Worm (Caenorhabditis elegans) whole organism, L3 larva: Measurements from ENCODE around the gene rps-13.

ENCODE experiments used
- R02D3.7 ChIP-seq: fragments of 150-350 bp; optimal IDR thresholded peaks from 2 replicates; lab custom pipeline; 2014; ENCODE audit warnings: missing biosample characterization, missing genetic modification characterization
- ZK546.5 ChIP-seq: sonication (generic microtip); optimal IDR thresholded peaks from 2 replicates; lab custom pipeline; 2017; ENCODE audit warnings: missing biosample characterization, missing genetic modification characterization
- ceh-16 ChIP-seq: sonication (generic microtip); optimal IDR thresholded peaks from 2 replicates; lab custom pipeline; 2017; ENCODE audit warnings: missing biosample characterization, missing genetic modification characterization
- ceh-28 ChIP-seq: fragments of 150-350 bp; optimal IDR thresholded peaks from 2 replicates; lab custom pipeline; 2014; ENCODE audit warnings: missing biosample characterization, missing genetic modification reagents, missing genetic modification characterization
- ceh-82 ChIP-seq: fragments of 150-350 bp; optimal IDR thresholded peaks from 2 replicates; lab custom pipeline; 2014; ENCODE audit warnings: missing biosample characterization, missing genetic modification characterization
- ceh-9 ChIP-seq: sonication (generic microtip); optimal IDR thresholded peaks from 2 replicates; lab custom pipeline; 2018; ENCODE audit warnings: missing biosample characterization, missing genetic modification characterization
- daf-12 ChIP-seq: fragments of 150-350 bp; optimal IDR thresholded peaks from 2 replicates; lab custom pipeline; 2014; ENCODE audit warnings: missing biosample characterization, missing genetic modification reagents, missing genetic modification characterization
- egl-27 ChIP-seq: sonication (generic microtip); optimal IDR thresholded peaks from 4 replicates; lab custom pipeline; 2017; ENCODE audit warnings: missing biosample characterization, missing genetic modification reagents, missing genetic modification characterization
- egl-5 ChIP-seq: fragments of 150-350 bp; optimal IDR thresholded peaks from 2 replicates; lab custom pipeline; 2017; ENCODE audit warnings: missing biosample characterization, missing genetic modification reagents, missing genetic modification characterization, inconsistent platforms
- elt-2 ChIP-seq: sonication (generic microtip); optimal IDR thresholded peaks from 2 replicates; lab custom pipeline; 2016; ENCODE audit warnings: missing genetic modification reagents, mild to moderate bottlenecking, missing genetic modification characterization, missing compliant biosample characterization
- elt-3 ChIP-seq, 3 experiments: fragments of 150-350 bp in 1 of 3; sonication (generic microtip) in 2 of 3; optimal IDR thresholded peaks; 2 replicates in 2 of 3; 4 replicates in 1 of 3; lab custom pipeline; 2014 to 2017; ENCODE audit warnings: missing biosample characterization in 3 of 3, missing genetic modification characterization in 3 of 3
- eor-1 ChIP-seq, 2 experiments: fragments of 150-350 bp; optimal IDR thresholded peaks; 2 replicates each; lab custom pipeline; 2014 to 2018; ENCODE audit warnings: missing biosample characterization in 2 of 2, missing genetic modification characterization in 2 of 2
- fkh-10 ChIP-seq: sonication (generic microtip); optimal IDR thresholded peaks from 2 replicates; lab custom pipeline; 2017; ENCODE audit warnings: missing biosample characterization, missing genetic modification reagents, missing genetic modification characterization
- fkh-2 ChIP-seq: fragments of 150-350 bp; optimal IDR thresholded peaks from 2 replicates; lab custom pipeline; 2014; ENCODE audit warnings: missing biosample characterization, missing genetic modification reagents, missing genetic modification characterization
- hmg-11 ChIP-seq: sonication (generic microtip); optimal IDR thresholded peaks from 2 replicates; lab custom pipeline; 2016; ENCODE audit warnings: missing genetic modification characterization, missing compliant biosample characterization
- jun-1 ChIP-seq: fragments of 150-350 bp; optimal IDR thresholded peaks from 2 replicates; lab custom pipeline; 2014; ENCODE audit warnings: missing biosample characterization, missing genetic modification reagents, missing genetic modification characterization
- lin-15B ChIP-seq: fragments of 150-350 bp; optimal IDR thresholded peaks from 2 replicates; lab custom pipeline; 2014; ENCODE audit warnings: missing biosample characterization, missing genetic modification characterization
- lsy-12 ChIP-seq: sonication (generic microtip); optimal IDR thresholded peaks from 2 replicates; lab custom pipeline; 2016; ENCODE audit warnings: mild to moderate bottlenecking, missing genetic modification characterization, missing compliant biosample characterization
- mml-1 ChIP-seq: fragments of 150-350 bp; sonication (generic microtip); optimal IDR thresholded peaks from 3 replicates; lab custom pipeline; 2014; ENCODE audit warnings: missing biosample characterization, missing genetic modification characterization
- nhr-11 ChIP-seq: fragments of 150-350 bp; optimal IDR thresholded peaks from 2 replicates; lab custom pipeline; 2014; ENCODE audit warnings: missing biosample characterization, missing genetic modification characterization
- nhr-12 ChIP-seq: fragments of 150-350 bp; optimal IDR thresholded peaks from 2 replicates; lab custom pipeline; 2014; ENCODE audit warnings: missing biosample characterization, missing genetic modification characterization
- nhr-23 ChIP-seq: fragments of 150-350 bp; optimal IDR thresholded peaks from 2 replicates; lab custom pipeline; 2014; ENCODE audit warnings: missing biosample characterization, missing genetic modification reagents, missing genetic modification characterization
- nhr-237 ChIP-seq: fragments of 150-350 bp; optimal IDR thresholded peaks from 2 replicates; lab custom pipeline; 2014; ENCODE audit warnings: missing biosample characterization, missing genetic modification characterization
- nhr-43 ChIP-seq: sonication (generic microtip); optimal IDR thresholded peaks from 2 replicates; lab custom pipeline; 2016; ENCODE audit warnings: mild to moderate bottlenecking, missing genetic modification characterization, missing compliant biosample characterization; ENCODE audit not compliant: poor library complexity, severe bottlenecking
- nhr-76 ChIP-seq: fragments of 150-350 bp; sonication (generic microtip); optimal IDR thresholded peaks from 5 replicates; lab custom pipeline; 2014; ENCODE audit warnings: missing biosample characterization, missing genetic modification characterization
- nhr-77 ChIP-seq: fragments of 150-350 bp; optimal IDR thresholded peaks from 2 replicates; lab custom pipeline; 2014; ENCODE audit warnings: missing biosample characterization, missing genetic modification characterization
- pqm-1 ChIP-seq: fragments of 150-350 bp; optimal IDR thresholded peaks from 2 replicates; lab custom pipeline; 2017; ENCODE audit warnings: missing biosample characterization, missing genetic modification characterization, inconsistent platforms
- skn-1 ChIP-seq: fragments of 150-350 bp; optimal IDR thresholded peaks from 2 replicates; lab custom pipeline; 2014; ENCODE audit warnings: missing biosample characterization, missing genetic modification characterization
- zag-1 ChIP-seq: fragments of 150-350 bp; optimal IDR thresholded peaks from 2 replicates; lab custom pipeline; 2014; ENCODE audit warnings: missing biosample characterization, missing genetic modification characterization
- ztf-4 ChIP-seq: fragments of 150-350 bp; optimal IDR thresholded peaks from 2 replicates; lab custom pipeline; 2014; ENCODE audit warnings: missing biosample characterization, missing genetic modification characterization

Gene rps-13

ce11 chrIII:6390644-6391043 is 15.8 kb upstream of the rps-13 start, which contains the start of gene smrc-1:
Gene smrc-1, plus strand, starts transcription at chrIII:6390944.
- TF ChIP-seq fkh-2 (tag; lab: Kevin White, UChicago) (no peak), elt-3 (tag; optimal IDR thresholded peaks at IDR 0.05; lab: Kevin White, UChicago) (no peak), lsy-12 (no peak), ceh-28 (tag; lab: Kevin White, UChicago) (no peak), nhr-12 (tag; lab: Kevin White, UChicago) (no peak), egl-27 (no peak), daf-12 (tag; lab: Kevin White, UChicago) (no peak), jun-1 (no peak), R02D3.7 (tag; lab: Kevin White, UChicago) (no peak), ztf-4 (tag; lab: Kevin White, UChicago) (no peak), nhr-43 (no peak)

DNA sequence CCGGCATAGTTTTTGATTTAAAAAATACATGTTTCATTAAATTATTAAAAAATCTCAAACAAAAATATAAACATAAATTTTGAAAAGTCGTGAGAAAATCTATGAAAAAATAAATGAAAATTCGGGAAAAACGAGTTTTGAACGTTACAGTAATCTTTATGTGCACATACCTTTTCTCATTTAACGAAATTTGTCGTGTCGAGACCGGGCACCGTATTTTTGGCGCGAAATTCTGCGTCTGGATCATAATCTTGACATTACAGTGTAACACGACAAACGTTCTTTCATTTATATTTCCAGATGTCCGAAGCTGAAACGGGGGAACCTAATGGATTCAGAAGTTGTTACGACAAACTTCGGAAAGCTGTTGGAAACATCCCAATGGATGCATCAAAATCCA is 14.7 kb upstream of the rps-13 start, which contains the start of gene C16A3.2:
Gene C16A3.2 (plus strand): TSS at position 301 of the 400 bp plus-strand sequence.
- TF ChIP-seq lsy-12 (no peak), R02D3.7 (tag; lab: Kevin White, UChicago) (no peak), jun-1 (no peak), mml-1 (tag; lab: Kevin White, UChicago) (no peak), hmg-11 (tag; lab: Kevin White, UChicago) (no peak)

DNA sequence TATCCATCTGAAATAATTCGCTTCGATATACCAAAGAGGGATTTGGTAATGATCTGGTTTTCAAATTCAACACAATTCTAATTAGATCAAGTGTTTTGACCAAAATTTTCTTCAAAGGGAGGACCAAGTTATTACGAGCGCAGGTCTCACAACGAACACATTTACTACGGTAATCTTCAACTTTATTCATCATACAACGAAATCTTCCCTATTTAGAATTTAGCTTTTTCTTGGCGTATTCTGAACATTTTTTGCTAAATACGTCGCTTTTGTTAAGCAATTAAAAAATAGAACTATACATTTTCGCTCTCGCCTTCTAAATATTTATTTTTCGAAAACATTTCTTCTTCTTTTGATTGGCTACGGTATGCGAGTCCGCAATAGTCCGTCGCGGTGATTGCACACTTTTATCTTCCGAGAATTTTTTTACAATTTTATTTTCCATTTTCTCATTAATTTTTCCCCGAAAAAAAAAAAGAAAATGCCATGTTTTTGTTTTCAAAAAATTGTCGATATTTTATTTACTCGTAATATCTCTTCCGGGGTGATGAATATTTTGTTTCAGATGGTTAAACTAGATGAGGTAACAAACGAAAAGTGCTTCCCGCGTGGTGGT is 8.3 kb upstream of the rps-13 start, which contains the start of gene let-716:
Gene let-716 (plus strand): TSS at position 566 of the 616 bp plus-strand sequence.
- TF ChIP-seq nhr-76 (tag; lab: Kevin White, UChicago) = no peak
- TF ChIP-seq R02D3.7 (tag; lab: Kevin White, UChicago) = no peak
- TF ChIP-seq nhr-23 (tag; lab: Kevin White, UChicago) = peak; percentile 22
- TF ChIP-seq elt-2 (tag; lab: Kevin White, UChicago) = peak; percentile 7
- peak; percentile 24 for TF ChIP-seq lin-15B (tag; lab: Kevin White, UChicago)
- TF ChIP-seq daf-12 (tag; lab: Kevin White, UChicago) = no peak
- TF ChIP-seq, all 47 proteins: peak for 3

DNA sequence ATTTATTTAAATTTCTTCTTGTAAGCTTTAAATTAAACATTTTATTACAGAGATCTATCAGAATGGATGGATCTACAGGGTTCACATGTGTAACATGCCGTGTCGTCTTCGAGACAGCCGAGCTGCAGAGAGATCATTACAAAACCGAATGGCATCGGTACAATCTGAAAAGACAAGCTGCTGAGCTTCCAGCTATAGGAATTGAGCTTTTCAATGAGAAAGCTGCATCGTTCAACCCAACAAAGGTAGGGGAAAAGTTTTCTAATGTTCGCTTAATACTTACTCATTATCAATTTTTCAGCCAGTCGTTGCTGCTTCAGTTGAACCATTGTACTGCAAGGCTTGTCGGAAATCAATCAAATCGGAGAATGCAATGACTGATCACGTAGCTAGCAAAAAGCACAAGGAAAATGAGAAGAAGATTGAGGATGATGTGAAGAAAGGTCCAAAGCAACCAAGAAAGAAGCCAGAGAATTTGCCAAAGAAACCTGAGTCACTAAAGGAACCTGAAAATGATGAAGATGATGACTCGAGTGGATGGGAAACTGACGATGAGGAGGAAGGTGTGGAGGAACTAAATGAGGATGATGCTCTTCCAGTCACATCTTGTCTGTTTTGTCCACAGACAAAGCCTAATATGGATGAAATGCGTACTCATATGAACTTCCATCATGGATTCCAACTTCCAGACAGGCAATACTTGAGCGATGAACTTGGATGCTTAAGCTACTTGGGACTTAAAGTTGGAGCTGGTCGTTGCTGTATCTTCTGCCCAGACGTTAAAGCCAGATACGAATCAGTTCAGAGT is 7.0 kb upstream of the rps-13 start, which contains the start of gene znf-622:
Gene znf-622 (plus strand): TSS at position 51 of the 808 bp plus-strand sequence.
- no peak for TF ChIP-seq ceh-16 (tag; lab: Kevin White, UChicago)
- no peak for TF ChIP-seq ceh-82
- no peak for TF ChIP-seq skn-1 (tag; lab: Kevin White, UChicago)
- no peak for TF ChIP-seq zag-1
- TF ChIP-seq mml-1 (tag; lab: Kevin White, UChicago) = no peak
- no peak for TF ChIP-seq egl-27
- TF ChIP-seq elt-2 (tag; lab: Kevin White, UChicago) = no peak
- TF ChIP-seq fkh-2 (tag; lab: Kevin White, UChicago) = no peak
- TF ChIP-seq pqm-1 (tag; lab: Kevin White, UChicago) = no peak
- TF ChIP-seq nhr-77 = no peak
- TF ChIP-seq eor-1 (tag; optimal IDR thresholded peaks at IDR 0.05; lab: Kevin White, UChicago) = no peak
- no peak for TF ChIP-seq nhr-11 (tag; lab: Kevin White, UChicago)
- no peak for TF ChIP-seq fkh-10 (GFP tag; lab: Kevin White, UChicago)
- no peak for TF ChIP-seq jun-1
- no peak for TF ChIP-seq elt-3 (tag; optimal IDR thresholded peaks at IDR 0.05; lab: Kevin White, UChicago)
- TF ChIP-seq ztf-4 (tag; lab: Kevin White, UChicago) = no peak
- TF ChIP-seq R02D3.7 (tag; lab: Kevin White, UChicago) = no peak

DNA sequence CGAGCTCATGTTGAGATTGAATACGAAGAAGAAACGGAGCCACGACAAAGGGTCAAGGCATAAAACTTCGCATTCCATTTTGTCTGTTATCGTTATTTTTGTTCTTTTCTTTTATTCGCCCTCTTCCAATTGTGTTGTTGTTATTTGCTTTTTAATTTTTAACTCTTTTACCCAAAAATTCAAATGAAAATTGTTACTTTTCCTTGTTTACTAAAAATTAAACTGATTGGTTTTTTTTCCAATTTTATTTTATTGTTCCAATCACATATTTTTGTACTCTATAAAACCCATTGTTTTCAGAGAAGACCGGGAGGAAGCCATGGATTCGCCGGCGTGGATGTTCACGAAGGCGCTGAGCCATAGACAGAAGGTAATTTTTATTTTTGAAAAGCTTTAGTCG is 5.7 kb upstream of the rps-13 start, which contains the start of gene C16A3.5:
Gene C16A3.5 (plus strand): TSS at position 301 of the 400 bp plus-strand sequence.
- no peak for TF ChIP-seq egl-5 (tag; lab: Kevin White, UChicago)
- no peak for TF ChIP-seq nhr-237 (tag; lab: Kevin White, UChicago)
- no peak for TF ChIP-seq mml-1 (tag; lab: Kevin White, UChicago)
- no peak for TF ChIP-seq daf-12 (tag; lab: Kevin White, UChicago)
- TF ChIP-seq fkh-10 (GFP tag; lab: Kevin White, UChicago) = no peak
- TF ChIP-seq zag-1 = no peak
- no peak for TF ChIP-seq nhr-77
- TF ChIP-seq hmg-11 (tag; lab: Kevin White, UChicago) = no peak
- TF ChIP-seq ceh-9 (tag; lab: Kevin White, UChicago) = no peak
- no peak for TF ChIP-seq skn-1 (tag; lab: Kevin White, UChicago)
- no peak for TF ChIP-seq ZK546.5 (tag; lab: Kevin White, UChicago)
- TF ChIP-seq elt-3 (tag; optimal IDR thresholded peaks at IDR 0.05; lab: Kevin White, UChicago) = no peak
- TF ChIP-seq nhr-43 = no peak
